Worm (Caenorhabditis elegans): ENCODE results near the gene F19F10.3.

F19F10.3 gene

DNA sequence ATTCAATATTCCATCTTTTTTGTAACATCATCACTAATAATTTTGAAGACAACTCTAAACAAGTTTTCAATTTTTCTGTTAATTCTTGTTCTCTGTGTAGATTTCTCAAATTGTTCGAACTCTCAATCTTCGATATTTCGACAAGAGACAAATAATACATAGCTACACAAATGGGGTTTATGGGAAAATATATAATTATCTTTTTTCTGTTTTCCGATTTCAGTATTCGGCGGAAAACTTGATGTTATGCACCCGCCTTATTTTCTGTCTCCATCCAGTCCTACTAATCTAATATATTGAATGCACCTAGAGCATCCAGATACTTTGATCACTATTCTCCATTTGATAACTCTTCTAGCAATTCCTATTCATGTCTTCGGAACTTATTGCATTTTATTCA lies 12.9 kb upstream of the F19F10.3 start, which contains the start of gene srh-268:
TSS of gene srh-268 (plus strand) at position 301 of the 400 bp plus-strand sequence.
- TF ChIP-seq unc-62 (GFP tag; optimal IDR thresholded peaks at IDR 0.05) = no peak

DNA sequence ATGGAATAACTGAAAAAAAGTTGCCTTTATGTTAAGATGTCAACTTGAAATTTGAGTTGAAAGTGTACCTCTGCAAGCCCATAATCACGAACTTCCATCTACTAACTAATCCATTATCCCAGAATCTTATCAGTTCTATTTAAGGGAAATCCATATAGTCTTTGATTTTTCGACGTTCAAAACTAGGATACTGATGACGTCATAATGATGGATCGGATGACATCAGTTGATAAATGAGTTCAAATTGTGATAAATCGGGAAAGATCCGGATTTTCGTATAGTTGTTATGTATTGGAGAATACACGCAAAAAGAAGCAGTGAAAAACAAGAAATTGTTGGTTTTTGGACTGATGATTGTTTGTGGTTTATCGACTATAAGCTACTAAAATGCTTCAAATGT lies 8.2 kb upstream of the F19F10.3 start:
- TF ChIP-seq unc-62 (GFP tag; optimal IDR thresholded peaks at IDR 0.05) = no peak

DNA sequence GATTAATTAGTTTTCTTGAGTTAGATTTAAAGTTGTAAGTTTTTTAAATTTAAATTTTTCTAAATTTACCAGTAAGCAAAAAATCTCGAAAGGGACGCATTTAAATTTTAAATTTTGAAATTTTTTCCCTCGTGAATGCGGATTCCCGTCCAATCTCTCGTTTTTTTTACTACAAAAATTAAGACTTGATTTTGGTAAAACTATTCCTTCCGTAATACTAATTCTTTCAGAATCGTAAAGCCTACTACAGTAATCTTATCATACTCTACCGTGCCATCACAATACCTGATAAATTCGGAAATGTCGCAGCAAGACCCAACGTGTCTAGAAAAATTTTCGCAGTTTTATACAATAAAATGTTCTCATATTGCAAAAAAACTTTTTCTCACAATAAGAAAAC lies 6.7 kb upstream of the F19F10.3 start, which contains the start of the genes C54F6.19 and nhx-3:
TSS of gene C54F6.19 (plus strand) at position 301 of the 400 bp plus-strand sequence.
TSS of gene nhx-3 (minus strand) at position 337 of the 400 bp plus-strand sequence.
- no peak for TF ChIP-seq unc-62 (GFP tag; optimal IDR thresholded peaks at IDR 0.05)

DNA sequence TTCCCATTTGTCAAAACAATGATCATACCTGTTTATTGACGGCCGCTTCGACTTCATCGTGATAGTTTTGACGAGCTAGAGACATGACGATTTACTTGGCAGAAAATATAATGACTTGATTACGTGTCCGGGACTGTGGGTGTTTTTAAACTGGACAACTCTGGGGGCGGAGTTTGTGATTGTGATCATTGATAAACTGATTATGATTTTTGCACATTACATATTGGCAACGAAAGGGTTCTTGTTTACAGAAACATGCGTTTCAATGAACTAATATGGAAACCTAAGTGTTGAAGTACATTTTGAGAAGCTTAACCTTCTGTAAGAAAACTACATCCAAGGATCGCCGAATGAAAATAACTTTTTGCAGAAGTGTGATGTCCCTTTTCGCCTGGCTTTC lies 4.4 kb upstream of the F19F10.3 start, which contains the start of gene ftn-1:
TSS of gene ftn-1 (minus strand) at position 101 of the 400 bp plus-strand sequence.
- no peak for TF ChIP-seq unc-62 (GFP tag; optimal IDR thresholded peaks at IDR 0.05)

DNA sequence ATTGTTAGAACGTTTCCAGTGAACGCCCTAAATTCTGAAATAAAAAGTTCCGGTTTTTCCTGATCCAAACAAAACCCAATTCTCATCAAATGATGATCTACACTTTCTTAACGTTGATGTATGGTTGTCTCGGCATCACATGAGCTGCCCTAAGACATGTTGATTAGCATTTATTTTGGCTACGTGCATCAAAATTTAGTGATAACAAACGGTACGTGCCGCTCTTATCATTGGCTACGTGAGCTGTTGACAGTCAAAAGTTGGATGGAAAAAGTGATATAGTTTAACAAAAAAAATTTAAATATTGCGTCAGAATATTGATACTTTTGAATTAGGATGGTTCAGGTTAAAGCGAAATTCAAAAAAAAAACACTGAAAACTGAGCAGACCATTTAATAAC lies 3.9 kb upstream of the F19F10.3 start:
- no peak for TF ChIP-seq unc-62 (GFP tag; optimal IDR thresholded peaks at IDR 0.05)

DNA sequence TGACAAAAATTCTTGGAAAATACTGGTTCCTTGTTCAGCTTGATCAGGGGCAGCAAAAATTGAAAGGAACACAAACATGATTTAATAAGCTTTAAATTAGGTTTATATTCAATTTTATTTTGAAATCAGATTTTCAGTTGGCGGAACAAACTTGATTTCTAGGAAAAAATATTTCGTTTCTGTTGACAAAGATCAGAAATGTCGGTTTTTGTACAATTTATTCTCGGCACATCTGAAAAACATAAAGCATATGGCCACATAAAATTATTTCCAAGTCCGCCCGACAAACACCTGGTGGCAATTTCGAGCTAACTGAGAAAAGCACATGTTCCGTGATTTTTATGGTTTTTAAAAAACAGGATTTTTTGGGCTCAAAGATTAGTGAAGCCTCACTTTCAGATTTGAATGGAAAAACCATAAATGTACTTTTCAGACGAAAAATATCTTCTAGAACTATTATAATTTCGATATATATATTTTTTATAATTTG lies 2.0 kb downstream of the F19F10.3 start, which contains the start of gene ttr-10:
TSS of gene ttr-10 (minus strand) at position 51 of the 490 bp plus-strand sequence.
- TF ChIP-seq unc-62 (GFP tag; optimal IDR thresholded peaks at IDR 0.05) = no peak

DNA sequence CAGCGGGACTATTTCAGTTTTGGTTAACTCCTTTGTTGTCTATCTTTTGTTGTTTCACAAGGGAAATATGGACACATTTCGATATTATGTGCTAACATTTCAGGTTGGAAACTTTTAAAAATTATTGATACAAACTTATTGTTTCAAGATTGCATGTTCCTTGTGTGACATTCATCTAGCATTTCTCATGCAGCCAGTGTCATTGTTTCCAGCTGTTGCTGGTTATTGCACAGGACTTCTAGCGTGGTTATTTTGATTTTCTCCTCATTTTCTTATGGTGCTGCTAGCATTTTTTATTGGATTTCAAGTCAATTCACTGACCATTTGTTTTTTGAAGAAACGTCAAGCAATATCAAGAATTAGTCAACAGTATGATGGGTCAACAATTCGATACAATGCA lies 4.0 kb downstream of the F19F10.3 start:
- TF ChIP-seq unc-62 (GFP tag; optimal IDR thresholded peaks at IDR 0.05) = no peak

DNA sequence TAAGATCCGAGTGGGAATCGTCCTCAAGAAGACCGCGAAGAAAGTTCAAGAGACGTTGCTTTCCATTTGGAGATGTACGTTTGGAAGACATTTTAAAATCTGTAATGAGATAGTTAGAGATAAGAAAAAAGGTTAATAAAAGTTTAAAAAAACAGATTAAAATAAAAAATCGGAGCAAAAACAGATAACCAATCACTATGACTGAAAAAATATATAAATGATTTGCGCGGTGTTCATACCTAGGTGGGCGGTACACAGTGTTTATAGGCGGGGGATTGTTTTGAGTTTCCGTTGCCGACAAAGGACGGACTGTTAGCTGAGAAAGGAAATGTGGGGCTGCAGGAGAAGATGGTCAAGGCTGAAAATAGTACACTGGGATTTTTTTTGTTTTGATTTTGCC lies 6.8 kb downstream of the F19F10.3 start, which contains the start of gene ets-7:
TSS of gene ets-7 (minus strand) at position 101 of the 400 bp plus-strand sequence.
- no peak for TF ChIP-seq unc-62 (GFP tag; optimal IDR thresholded peaks at IDR 0.05)

DNA sequence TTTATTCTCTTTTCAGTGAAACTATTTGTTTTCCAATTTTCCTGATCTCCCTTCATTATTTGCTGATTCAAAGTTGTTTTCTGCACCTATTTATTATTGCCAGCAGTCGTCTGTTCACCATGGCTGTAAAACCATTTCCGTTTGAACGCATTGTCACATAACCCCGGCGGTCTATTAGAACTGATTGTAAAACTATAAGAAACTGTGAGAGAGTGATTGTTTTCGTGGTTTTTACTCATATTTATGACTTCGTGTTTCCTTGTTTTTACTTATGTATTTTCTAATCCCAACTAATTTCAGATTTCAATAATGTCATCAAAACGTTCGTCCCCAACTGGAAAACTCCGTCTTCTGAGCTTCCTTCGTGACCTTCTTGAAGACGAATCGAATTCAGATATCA lies 11.0 kb downstream of the F19F10.3 start, which contains the start of gene F19F10.1:
TSS of gene F19F10.1 (plus strand) at position 301 of the 400 bp plus-strand sequence.
- TF ChIP-seq unc-62 (GFP tag; optimal IDR thresholded peaks at IDR 0.05) = no peak

DNA sequence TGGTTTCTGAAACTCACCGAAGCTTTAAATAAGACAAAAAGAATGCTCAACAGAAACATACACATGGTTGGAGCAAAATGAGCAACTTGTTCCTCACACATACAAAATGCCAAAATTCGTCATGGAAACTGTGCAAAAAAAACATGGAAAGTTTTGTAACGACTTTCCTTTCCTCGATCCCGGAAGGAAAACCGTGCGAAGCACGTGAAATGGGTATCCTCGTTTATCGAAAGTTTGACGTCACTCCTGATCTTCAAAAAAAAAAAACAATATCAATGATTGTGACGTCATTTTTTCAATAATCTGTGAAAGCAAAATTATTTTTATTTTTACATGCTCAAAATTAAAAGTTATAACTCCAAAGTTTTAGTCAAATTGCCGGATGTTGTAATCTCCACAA lies 18.4 kb downstream of the F19F10.3 start, which contains the start of gene clec-212:
TSS of gene clec-212 (minus strand) at position 101 of the 400 bp plus-strand sequence.
- no peak for TF ChIP-seq unc-62 (GFP tag; optimal IDR thresholded peaks at IDR 0.05)

DNA sequence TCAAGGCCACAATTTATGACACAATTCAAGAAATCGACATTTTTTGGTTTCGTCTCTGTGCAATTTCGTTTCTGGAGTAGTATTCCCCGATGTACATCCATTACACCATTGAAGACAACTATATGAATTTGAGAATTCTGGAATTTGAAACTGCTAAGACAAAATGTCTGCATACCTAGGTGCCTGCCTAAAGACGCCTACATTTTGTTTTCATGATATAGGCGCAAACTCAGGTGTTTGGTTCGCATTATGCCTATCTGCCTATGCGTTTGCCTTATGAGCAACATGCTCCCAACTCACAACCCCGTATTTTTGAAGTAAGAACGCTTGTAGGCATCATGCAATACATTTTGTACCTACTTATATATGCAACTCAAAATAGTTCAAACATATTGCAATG lies 19.0 kb downstream of the F19F10.3 start, which contains the start of gene F19F10.14:
TSS of gene F19F10.14 (minus strand) at position 101 of the 400 bp plus-strand sequence.
- TF ChIP-seq unc-62 (GFP tag; optimal IDR thresholded peaks at IDR 0.05) = no peak

DNA sequence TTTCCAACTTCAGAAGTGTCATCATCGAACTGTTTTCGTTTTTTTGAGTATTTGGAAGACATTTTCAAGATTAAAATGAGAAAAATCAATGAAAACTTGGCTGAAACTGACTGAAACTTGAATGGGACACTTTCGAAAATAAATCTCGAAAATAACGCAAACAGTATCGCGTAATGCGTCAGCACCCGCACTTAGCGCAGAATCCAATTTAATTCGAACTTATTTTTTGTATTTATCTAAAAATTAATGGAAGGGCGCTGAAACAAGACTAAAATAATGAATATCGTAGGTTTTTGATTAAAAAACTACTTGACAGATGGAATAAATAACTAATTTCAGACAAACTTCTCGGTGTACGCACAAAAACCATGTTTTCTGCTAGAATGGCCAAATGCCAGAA lies 23.6 kb downstream of the F19F10.3 start, which contains the start of the genes snu-66 and ints-9:
TSS of gene snu-66 (minus strand) at position 108 of the 400 bp plus-strand sequence.
TSS of gene ints-9 (plus strand) at position 240 of the 400 bp plus-strand sequence.
- no peak for TF ChIP-seq unc-62 (GFP tag; optimal IDR thresholded peaks at IDR 0.05)

DNA sequence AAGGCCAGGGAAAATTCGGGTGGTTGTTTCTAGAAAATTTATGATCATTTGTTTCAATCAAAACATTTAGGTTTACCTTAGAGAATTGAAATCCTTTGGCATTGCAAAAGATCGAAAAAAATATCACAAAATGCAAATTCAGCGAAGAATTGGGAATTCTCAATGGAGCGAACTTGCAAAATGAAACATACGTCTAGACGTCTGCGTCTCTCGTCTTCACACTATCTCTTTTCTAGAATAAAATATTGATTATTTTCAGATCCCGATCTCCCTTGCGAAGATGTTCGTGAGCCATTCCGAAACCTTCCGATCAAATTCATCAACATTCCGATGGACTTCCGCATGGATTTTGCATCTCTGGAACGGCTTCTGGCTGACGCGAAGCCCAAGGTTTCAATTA lies 28.5 kb downstream of the F19F10.3 start, which contains the start of gene ets-6:
TSS of gene ets-6 (minus strand) at position 169 of the 400 bp plus-strand sequence.
- no peak for TF ChIP-seq unc-62 (GFP tag; optimal IDR thresholded peaks at IDR 0.05)

DNA sequence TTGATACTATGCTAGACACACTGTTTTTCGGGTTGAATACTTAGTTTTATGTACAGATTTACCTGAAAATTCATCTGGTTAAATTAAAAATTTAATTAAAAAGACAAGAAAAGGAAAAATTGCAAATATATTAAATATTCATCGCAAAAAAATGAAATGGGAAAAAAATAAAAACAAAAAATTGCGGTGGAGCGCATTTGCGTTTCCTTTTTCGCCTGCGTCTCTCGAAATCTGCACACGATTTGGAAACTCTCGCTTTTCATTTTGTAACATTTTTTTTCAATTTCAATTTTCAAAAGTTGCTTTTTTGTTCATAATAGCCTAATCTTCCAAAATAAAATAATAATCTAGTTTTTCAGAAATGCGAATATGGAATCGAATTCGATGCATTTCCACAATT lies 35.7 kb downstream of the F19F10.3 start, which contains the start of the genes F19F10.11 and C50E3.5:
TSS of gene F19F10.11 (minus strand) at position 68 of the 400 bp plus-strand sequence.
TSS of gene C50E3.5 (plus strand) at position 360 of the 400 bp plus-strand sequence.
- no peak for TF ChIP-seq unc-62 (GFP tag; optimal IDR thresholded peaks at IDR 0.05)

DNA sequence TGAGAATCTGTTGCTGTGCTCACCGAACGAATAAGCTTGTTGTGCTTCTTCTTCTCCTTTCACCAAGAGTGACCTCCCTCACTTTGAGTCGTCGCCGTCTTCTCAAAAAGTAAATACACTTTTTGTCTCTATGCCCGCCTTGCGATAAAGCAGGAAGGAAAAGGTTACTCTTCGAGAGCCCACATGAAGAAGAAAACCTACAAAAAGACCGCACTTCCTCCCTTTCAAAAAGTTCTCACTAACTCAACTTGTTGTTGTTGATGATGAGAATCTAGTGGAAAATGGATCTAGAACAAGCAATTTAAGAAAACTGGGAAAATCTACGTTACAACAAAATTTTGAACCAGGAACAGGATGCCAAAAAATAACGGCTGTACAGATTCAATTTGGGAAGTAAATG lies 38.5 kb downstream of the F19F10.3 start, which contains the start of gene C50E3.6:
TSS of gene C50E3.6 (minus strand) at position 101 of the 400 bp plus-strand sequence.
- TF ChIP-seq unc-62 (GFP tag; optimal IDR thresholded peaks at IDR 0.05) = no peak

DNA sequence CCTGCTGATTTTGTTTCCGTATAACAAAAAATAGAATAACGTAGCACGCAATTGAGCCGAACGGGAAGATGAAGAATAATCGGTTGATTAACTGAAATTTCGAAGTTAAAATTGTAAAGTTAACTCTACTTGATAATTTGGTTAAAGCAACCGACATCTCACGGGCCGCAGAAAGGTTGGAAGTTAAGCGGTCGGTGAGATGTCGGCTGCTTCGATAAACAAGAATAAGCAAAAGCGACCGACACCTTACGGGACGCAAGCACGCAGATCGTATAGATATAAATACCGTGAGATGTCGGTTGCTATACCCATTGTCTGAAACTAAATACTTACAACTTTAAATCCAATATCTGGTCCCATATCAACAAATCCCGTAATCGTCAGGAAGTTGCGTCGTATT lies 43.2 kb downstream of the F19F10.3 start:
- TF ChIP-seq unc-62 (GFP tag; optimal IDR thresholded peaks at IDR 0.05) = no peak

DNA sequence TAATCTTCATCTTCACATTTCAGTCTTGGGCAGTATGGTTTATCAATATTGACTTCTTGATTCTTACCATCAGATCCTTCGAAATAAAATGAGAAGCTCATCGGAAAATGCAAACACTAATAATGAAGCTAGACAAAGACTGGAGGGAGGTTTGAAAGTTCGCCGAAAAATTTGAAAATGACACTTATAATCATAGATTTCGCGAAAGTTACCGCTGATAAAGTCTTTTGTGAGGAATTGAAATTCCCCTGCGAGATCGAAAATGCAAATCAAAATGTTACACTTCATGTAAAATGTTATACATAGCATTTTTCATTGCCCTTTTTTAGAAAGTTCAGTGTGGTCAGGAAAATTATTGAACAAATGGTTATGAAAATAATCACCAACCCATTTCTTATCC lies 46.3 kb downstream of the F19F10.3 start, which contains the start of gene C50E3.7:
TSS of gene C50E3.7 (minus strand) at position 101 of the 400 bp plus-strand sequence.
- no peak for TF ChIP-seq unc-62 (GFP tag; optimal IDR thresholded peaks at IDR 0.05)

Measured in whole organism, dauer.